Fruit fly (Drosophila melanogaster) whole organism, embryonic: ENCODE measurements around the gene CG6441.

Source experiments
- Antp ChIP-seq: fragments of 200-800 bp; sonication (Bioruptor generic); optimal IDR thresholded peaks from 3 replicates; lab custom pipeline; 2016; ENCODE audit warnings: missing biosample characterization, missing genetic modification characterization
- CG10959 ChIP-seq: fragments of 200-800 bp; sonication (Bioruptor generic); IDR thresholded peaks from 2 replicates; pipeline ENCODE4 v1.3.6; 2022; ENCODE audit warnings: missing biosample characterization, missing genetic modification characterization
- CG11504 ChIP-seq: fragments of 200-800 bp; sonication (Bioruptor generic); optimal IDR thresholded peaks from 3 replicates; lab custom pipeline; 2019; ENCODE audit warnings: missing biosample characterization, mild to moderate bottlenecking, missing genetic modification characterization, moderate library complexity
- CG11695 ChIP-seq: fragments of 200-800 bp; sonication (Bioruptor generic); IDR thresholded peaks from 3 replicates; pipeline ENCODE4 v1.3.6; 2022; ENCODE audit warnings: missing biosample characterization, missing genetic modification characterization
- CG1647 ChIP-seq: fragments of 200-800 bp; sonication (Bioruptor generic); optimal IDR thresholded peaks from 3 replicates; lab custom pipeline; 2016; ENCODE audit warnings: missing biosample characterization, missing genetic modification characterization
- CG18619 ChIP-seq: fragments of 200-800 bp; sonication (Bioruptor generic); optimal IDR thresholded peaks from 3 replicates; lab custom pipeline; 2017; ENCODE audit warnings: missing biosample characterization, mild to moderate bottlenecking, missing genetic modification characterization
- CG31224 ChIP-seq: fragments of 200-800 bp; sonication (Bioruptor generic); IDR thresholded peaks from 2 replicates; pipeline ENCODE4 v1.3.6; 2022; ENCODE audit warnings: missing biosample characterization, missing genetic modification characterization
- CG31388 ChIP-seq: fragments of 200-800 bp; sonication (Bioruptor generic); optimal IDR thresholded peaks from 2 replicates; lab custom pipeline; 2016; ENCODE audit warnings: missing biosample characterization, missing genetic modification characterization
- CG4730 ChIP-seq: fragments of 200-800 bp; sonication (Bioruptor generic); IDR thresholded peaks from 2 replicates; pipeline ENCODE4 v1.3.6; 2022; ENCODE audit warnings: missing biosample characterization, missing genetic modification characterization
- CG5180 ChIP-seq: fragments of 200-800 bp; sonication (Bioruptor generic); optimal IDR thresholded peaks from 3 replicates; lab custom pipeline; 2017; ENCODE audit warnings: missing biosample characterization, missing genetic modification characterization, mild to moderate bottlenecking, moderate library complexity, missing genetic modification reagents
- CG7556 ChIP-seq: fragments of 200-800 bp; sonication (Bioruptor generic); optimal IDR thresholded peaks from 2 replicates; lab custom pipeline; 2017; ENCODE audit warnings: missing biosample characterization, mild to moderate bottlenecking, missing genetic modification characterization
- CG9817 ChIP-seq: fragments of 200-800 bp; sonication (Bioruptor generic); optimal IDR thresholded peaks from 2 replicates; lab custom pipeline; 2018; ENCODE audit warnings: missing biosample characterization, mild to moderate bottlenecking, missing genetic modification characterization, moderate library complexity
- CG9876 ChIP-seq: fragments of 200-800 bp; sonication (Bioruptor generic); optimal IDR thresholded peaks from 2 replicates; lab custom pipeline; 2016; ENCODE audit warnings: missing biosample characterization, missing genetic modification characterization
- Camta ChIP-seq: fragments of 200-800 bp; sonication (Bioruptor generic); optimal IDR thresholded peaks from 2 replicates; lab custom pipeline; 2016; ENCODE audit warnings: missing biosample characterization, missing genetic modification characterization
- D19B ChIP-seq: fragments of 200-800 bp; sonication (Bioruptor generic); optimal IDR thresholded peaks from 2 replicates; lab custom pipeline; 2017; ENCODE audit warnings: missing biosample characterization, mild to moderate bottlenecking, missing genetic modification characterization
- Dip3 ChIP-seq: fragments of 200-800 bp; sonication (Bioruptor generic); optimal IDR thresholded peaks from 3 replicates; lab custom pipeline; 2016; ENCODE audit warnings: missing biosample characterization, missing genetic modification characterization
- Dref ChIP-seq: fragments of 200-800 bp; sonication (Bioruptor generic); IDR thresholded peaks from 2 replicates; pipeline ENCODE4 v1.3.6; 2022; ENCODE audit warnings: missing biosample characterization, missing genetic modification characterization
- Drgx ChIP-seq: fragments of 200-800 bp; sonication (Bioruptor generic); IDR thresholded peaks from 2 replicates; pipeline ENCODE4 v1.3.6; 2022; ENCODE audit warnings: missing biosample characterization, missing genetic modification characterization
- ERR ChIP-seq: fragments of 200-800 bp; sonication (Bioruptor generic); optimal IDR thresholded peaks from 2 replicates; lab custom pipeline; 2016; ENCODE audit warnings: missing biosample characterization, missing genetic modification characterization
- Fer2 ChIP-seq: fragments of 200-800 bp; sonication (Bioruptor generic); optimal IDR thresholded peaks from 2 replicates; lab custom pipeline; 2018; ENCODE audit warnings: missing biosample characterization, mild to moderate bottlenecking, missing genetic modification characterization, moderate library complexity
- Fer3 ChIP-seq: fragments of 200-800 bp; sonication (Bioruptor generic); optimal IDR thresholded peaks from 2 replicates; lab custom pipeline; 2018; ENCODE audit warnings: missing biosample characterization, mild to moderate bottlenecking, missing genetic modification characterization, moderate library complexity
- HmgD ChIP-seq: fragments of 200-800 bp; sonication (Bioruptor generic); optimal IDR thresholded peaks from 3 replicates; lab custom pipeline; 2016; ENCODE audit warnings: missing biosample characterization, missing genetic modification characterization
- Hr78 ChIP-seq, 2 experiments: fragments of 200-800 bp in 1 of 2; fragments of >200 bp in 1 of 2; sonication (Bioruptor generic) in 1 of 2; optimal IDR thresholded peaks; 2 replicates each; lab custom pipeline; 2017 to 2019; ENCODE audit warnings: missing biosample characterization in 2 of 2, missing genetic modification characterization in 2 of 2, mild to moderate bottlenecking in 1 of 2, moderate library complexity in 1 of 2
- NFAT ChIP-seq: fragments of 200-800 bp; sonication (Bioruptor generic); IDR thresholded peaks from 2 replicates; pipeline ENCODE4 v1.3.6; 2022; ENCODE audit warnings: missing biosample characterization, missing genetic modification characterization
- Oli ChIP-seq: fragments of 200-800 bp; sonication (Bioruptor generic); optimal IDR thresholded peaks from 2 replicates; lab custom pipeline; 2018; ENCODE audit warnings: missing biosample characterization, mild to moderate bottlenecking, missing genetic modification characterization, moderate library complexity
- Pdp1 ChIP-seq, 2 experiments: fragments of 200-800 bp; sonication (Bioruptor generic); optimal IDR thresholded peaks; 3 replicates each; lab custom pipeline; 2016; ENCODE audit warnings: missing biosample characterization in 2 of 2, missing genetic modification characterization in 2 of 2, mild to moderate bottlenecking in 1 of 2, moderate library complexity in 1 of 2
- Six4 ChIP-seq: fragments of 200-800 bp; sonication (Bioruptor generic); optimal IDR thresholded peaks from 2 replicates; lab custom pipeline; 2016; ENCODE audit warnings: missing biosample characterization, missing genetic modification characterization
- ase ChIP-seq: fragments of 200-800 bp; sonication (Bioruptor generic); IDR thresholded peaks from 3 replicates; pipeline ENCODE4 v1.3.6; 2022; ENCODE audit warnings: missing biosample characterization, missing genetic modification characterization
- bab2 ChIP-seq: fragments of 200-800 bp; sonication (Bioruptor generic); optimal IDR thresholded peaks from 2 replicates; lab custom pipeline; 2016; ENCODE audit warnings: missing biosample characterization, missing genetic modification characterization
- chm ChIP-seq: fragments of 200-800 bp; sonication (Bioruptor generic); IDR thresholded peaks from 2 replicates; pipeline ENCODE4 v1.3.6; 2022; ENCODE audit warnings: missing biosample characterization, missing genetic modification characterization
- danr ChIP-seq: fragments of 200-800 bp; sonication (Bioruptor generic); IDR thresholded peaks from 2 replicates; pipeline ENCODE4 v1.3.6; 2022; ENCODE audit warnings: missing biosample characterization, missing genetic modification characterization
- gfzf ChIP-seq: fragments of 200-800 bp; sonication (Bioruptor generic); optimal IDR thresholded peaks from 2 replicates; lab custom pipeline; 2016; ENCODE audit warnings: missing biosample characterization, mild to moderate bottlenecking, missing genetic modification characterization, moderate library complexity
- lab ChIP-seq: fragments of 200-800 bp; sonication (Bioruptor generic); optimal IDR thresholded peaks from 3 replicates; lab custom pipeline; 2017; ENCODE audit warnings: missing biosample characterization, missing genetic modification characterization, mild to moderate bottlenecking, moderate library complexity, missing genetic modification reagents
- lbe ChIP-seq: fragments of 200-800 bp; sonication (Bioruptor generic); optimal IDR thresholded peaks from 2 replicates; lab custom pipeline; 2016; ENCODE audit warnings: missing biosample characterization, mild to moderate bottlenecking, missing genetic modification characterization
- luna ChIP-seq: fragments of 200-800 bp; sonication (Bioruptor generic); optimal IDR thresholded peaks from 2 replicates; lab custom pipeline; 2016; ENCODE audit warnings: missing biosample characterization, missing genetic modification characterization
- nau ChIP-seq: fragments of 200-800 bp; sonication (Bioruptor generic); optimal IDR thresholded peaks from 3 replicates; lab custom pipeline; 2017; ENCODE audit warnings: missing biosample characterization, mild to moderate bottlenecking, missing genetic modification characterization, missing genetic modification reagents
- nerfin-2 ChIP-seq: fragments of 200-800 bp; sonication (Bioruptor generic); IDR thresholded peaks from 2 replicates; pipeline ENCODE4 v1.3.6; 2022; ENCODE audit warnings: missing biosample characterization, missing genetic modification characterization; ENCODE audit not compliant: partially characterized antibody
- nom ChIP-seq: fragments of 200-800 bp; sonication (Bioruptor generic); optimal IDR thresholded peaks from 2 replicates; lab custom pipeline; 2017; ENCODE audit warnings: missing biosample characterization, missing genetic modification characterization, mild to moderate bottlenecking, moderate library complexity, missing genetic modification reagents
- repo ChIP-seq: fragments of 200-800 bp; sonication (Bioruptor generic); optimal IDR thresholded peaks from 2 replicates; lab custom pipeline; 2016; ENCODE audit warnings: missing biosample characterization, missing genetic modification characterization
- rib ChIP-seq: fragments of 200-800 bp; sonication (Bioruptor generic); IDR thresholded peaks from 2 replicates; pipeline ENCODE4 v1.3.6; 2022; ENCODE audit warnings: missing biosample characterization, missing genetic modification characterization
- seq ChIP-seq: fragments of 200-800 bp; sonication (Bioruptor generic); IDR thresholded peaks from 2 replicates; pipeline ENCODE4 v1.3.6; 2022; ENCODE audit warnings: missing biosample characterization, missing genetic modification characterization
- sim ChIP-seq: fragments of 200-800 bp; sonication (Bioruptor generic); IDR thresholded peaks from 2 replicates; pipeline ENCODE4 v1.3.6; 2022; ENCODE audit warnings: missing biosample characterization, missing genetic modification characterization
- stc ChIP-seq: fragments of 200-800 bp; sonication (Bioruptor generic); IDR thresholded peaks from 2 replicates; pipeline ENCODE4 v1.3.6; 2022; ENCODE audit warnings: missing biosample characterization, missing genetic modification characterization
- tup ChIP-seq: fragments of 200-800 bp; sonication (Bioruptor generic); optimal IDR thresholded peaks from 2 replicates; lab custom pipeline; 2016; ENCODE audit warnings: missing biosample characterization, mild to moderate bottlenecking, missing genetic modification characterization, moderate library complexity
- unc-4 ChIP-seq: fragments of 200-800 bp; sonication (Bioruptor generic); IDR thresholded peaks from 2 replicates; pipeline ENCODE4 v1.3.6; 2022; ENCODE audit warnings: missing biosample characterization, missing genetic modification characterization; ENCODE audit not compliant: partially characterized antibody
- wek ChIP-seq: fragments of 200-800 bp; sonication (Bioruptor generic); optimal IDR thresholded peaks from 3 replicates; lab custom pipeline; 2018; ENCODE audit warnings: missing biosample characterization, mild to moderate bottlenecking, missing genetic modification characterization, moderate library complexity
- wor ChIP-seq: fragments of 200-800 bp; sonication (Bioruptor generic); IDR thresholded peaks from 2 replicates; pipeline ENCODE4 v1.3.6; 2022; ENCODE audit warnings: missing biosample characterization, missing genetic modification characterization
- zen ChIP-seq: fragments of 200-800 bp; sonication (Bioruptor generic); optimal IDR thresholded peaks from 3 replicates; lab custom pipeline; 2018; ENCODE audit warnings: missing biosample characterization, mild to moderate bottlenecking, missing genetic modification characterization, moderate library complexity

CG6441 gene

dm6 chr2L:7424907-7425689 is 49.4 kb upstream of the CG6441 start (continued):
- peak; percentile 51 for TF ChIP-seq CG18619 (GFP tag; lab: Kevin White, UChicago)
- TF ChIP-seq Antp (GFP tag; lab: Kevin White, UChicago), result peak; percentile 71
- peak; percentile 22; the same call in 1 of the 2 replicates for TF ChIP-seq stc
- peak; percentile 26 for TF ChIP-seq nau (GFP tag; lab: Kevin White, UChicago)
- TF ChIP-seq CG7556, result peak; percentile 53
- TF ChIP-seq CG9817 (tag; lab: Kevin White, UChicago), result peak; percentile 58
- peak; percentile 6 for TF ChIP-seq Fer2 (tag; lab: Kevin White, UChicago)
- peak; percentile 50 for TF ChIP-seq bab2 (GFP tag; lab: Kevin White, UChicago)
- TF ChIP-seq CG5180 (GFP tag; lab: Kevin White, UChicago), result no peak
- peak; percentile 60 for TF ChIP-seq chm (GFP tag; lab: Robert Waterston, UW)
- TF ChIP-seq lab (GFP tag; lab: Kevin White, UChicago), result peak; percentile 88
- TF ChIP-seq CG1647, result peak; percentile 15
- peak; percentile 52 for TF ChIP-seq ERR
- TF ChIP-seq Oli (tag; lab: Kevin White, UChicago), result no peak
- TF ChIP-seq CG31388 (GFP tag; lab: Kevin White, UChicago), result no peak
- peak; percentile 55 for TF ChIP-seq D19B
- TF ChIP-seq seq (GFP tag; lab: Robert Waterston, UW), result peak; percentile 45; the same call in 1 of the 2 replicates
- no peak for TF ChIP-seq sim (GFP tag; lab: Robert Waterston, UW)
- TF ChIP-seq Camta (GFP tag; lab: Kevin White, UChicago), result no peak
- peak; percentile 59 to 74 for TF ChIP-seq Pdp1 (GFP tag; optimal IDR thresholded peaks at IDR 0.05; lab: Kevin White, UChicago)
- TF ChIP-seq CG4730 (GFP tag; lab: Robert Waterston, UW), result peak; percentile 43; the same call in 1 of the 2 replicates
- TF ChIP-seq nom (GFP tag; lab: Kevin White, UChicago), result no peak
- no peak for TF ChIP-seq wek
- peak; percentile 12 for TF ChIP-seq zen (tag; lab: Kevin White, UChicago)
- TF ChIP-seq Hr78 (GFP tag; optimal IDR thresholded peaks at IDR 0.05; lab: Kevin White, UChicago), result peak in 1 of 2 experiments; percentile 31
- TF ChIP-seq Six4 (GFP tag; lab: Kevin White, UChicago), result no peak
- peak; percentile 68 for TF ChIP-seq lbe (GFP tag; lab: Kevin White, UChicago)
- peak; percentile 70 for TF ChIP-seq Fer3 (tag; lab: Kevin White, UChicago)
- TF ChIP-seq CG9876 (GFP tag; lab: Kevin White, UChicago), result peak; percentile 52
- TF ChIP-seq danr (GFP tag; lab: Robert Waterston, UW), result no peak
- TF ChIP-seq wor (GFP tag; lab: Robert Waterston, UW), result no peak
- peak; percentile 29 for TF ChIP-seq repo (GFP tag; lab: Kevin White, UChicago)
- TF ChIP-seq tup, result no peak
- no peak for TF ChIP-seq gfzf (GFP tag; lab: Kevin White, UChicago)
- TF ChIP-seq CG11504 (tag; lab: Kevin White, UChicago), result peak; percentile 9
- 0 out of 2 replicates have a peak, but pooled peaks have one; percentile 28 for TF ChIP-seq CG10959 (GFP tag; lab: Robert Waterston, UW)
- no peak for TF ChIP-seq nerfin-2
- TF ChIP-seq CG31224 (GFP tag; lab: Robert Waterston, UW), result peak; percentile 73
- TF ChIP-seq unc-4 (GFP tag; lab: Robert Waterston, UW), result no peak
- 0 out of 3 replicates have a peak, but pooled peaks have one; percentile 8 for TF ChIP-seq ase (GFP tag; lab: Robert Waterston, UW)
- peak; percentile 86 for TF ChIP-seq NFAT (GFP tag; lab: Robert Waterston, UW)
- TF ChIP-seq rib (GFP tag; lab: Robert Waterston, UW), result peak; percentile 75
- peak; percentile 66 for TF ChIP-seq HmgD
- peak; percentile 76 for TF ChIP-seq luna (GFP tag; lab: Kevin White, UChicago)
- TF ChIP-seq Dref, result 0 out of 2 replicates have a peak, but pooled peaks have one; percentile 31
- TF ChIP-seq Dip3 (GFP tag; lab: Kevin White, UChicago), result peak; percentile 73
- TF ChIP-seq Drgx (GFP tag; lab: Robert Waterston, UW), result peak; percentile 87
- 0 out of 3 replicates have a peak, but pooled peaks have one; percentile 21 for TF ChIP-seq CG11695 (GFP tag; lab: Robert Waterston, UW)
